Fruit fly (Drosophila melanogaster): Measurements from ENCODE around the gene mRpL22.

Gene mRpL22

DNA sequence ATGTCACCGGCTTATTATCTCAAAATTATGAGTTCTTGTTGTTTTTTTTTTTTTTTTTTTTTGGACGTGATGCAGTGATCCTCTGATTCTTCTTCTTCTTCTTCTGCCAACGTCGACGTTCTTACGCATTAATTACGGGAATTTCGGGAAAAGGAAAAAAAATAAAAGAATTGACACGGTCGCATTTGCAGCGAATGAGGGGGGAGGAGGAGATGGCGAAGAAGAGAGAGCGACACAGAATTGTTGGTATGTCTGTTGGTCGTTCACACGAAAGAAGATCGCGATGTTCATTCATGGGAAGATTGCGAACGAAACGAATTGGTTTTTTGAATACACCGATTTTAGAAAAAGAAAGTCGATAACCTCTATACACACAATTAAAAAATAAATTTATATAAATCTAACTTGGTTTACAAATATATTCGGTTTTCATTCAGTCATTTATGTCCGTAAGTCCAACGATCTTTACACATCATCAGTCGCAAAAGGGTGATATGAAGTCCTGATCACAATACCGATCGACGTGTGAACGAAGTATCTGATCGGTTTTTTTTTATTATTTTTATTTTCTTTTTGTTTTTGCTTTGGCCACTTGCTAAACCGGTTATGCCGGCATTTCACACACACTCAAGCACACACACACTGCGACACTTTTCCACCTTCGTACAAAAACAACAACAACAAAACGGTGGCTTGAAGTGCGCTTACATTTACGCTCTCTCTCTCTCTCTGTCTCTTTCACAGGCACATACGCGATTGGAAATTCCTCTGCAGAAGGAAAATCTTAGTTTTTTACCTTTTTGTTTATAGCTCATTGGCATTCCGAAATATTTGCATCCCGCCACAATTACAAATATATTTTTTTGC lies 32.8 kb upstream of the mRpL22 start (continued):
- TF ChIP-seq GATAe (GFP tag; conservative IDR thresholded peaks at IDR 0.05) (no peak), CG9932 (GFP tag; IDR thresholded peaks at IDR 0.05) (peak; percentile 37), CG30403 (GFP tag; optimal IDR thresholded peaks at IDR 0.05) (peak; percentile 66), CG16815 (GFP tag; optimal IDR thresholded peaks at IDR 0.05) (peak; percentile 14), NC2α (GFP tag; optimal IDR thresholded peaks at IDR 0.05) (no peak), Ets65A (GFP tag) (peak; percentile 90), Hr51 (GFP tag; optimal IDR thresholded peaks at IDR 0.05) (peak in 1 of 2 experiments; percentile 81), esg (GFP tag; conservative IDR thresholded peaks at IDR 0.05) (peak; percentile 36; the same call in 1 of the 2 replicates), Med (GFP tag) (peak; percentile 85), dpn (GFP tag; optimal IDR thresholded peaks at IDR 0.05) (peak; percentile 16 to 48), CG32767 (GFP tag; IDR thresholded peaks at IDR 0.05) (peak; percentile 39; the same call in 1 of the 2 replicates), org-1 (GFP tag; optimal IDR thresholded peaks at IDR 0.05) (peak; percentile 59), Oaz (GFP tag; IDR thresholded peaks at IDR 0.05) (peak; percentile 59), ac (GFP tag; optimal IDR thresholded peaks at IDR 0.05) (peak; percentile 49), Dek (tag; optimal IDR thresholded peaks at IDR 0.05) (peak; percentile 67), NK7.1 (GFP tag; optimal IDR thresholded peaks at IDR 0.05) (peak; percentile 33), CG12942 (GFP tag; optimal IDR thresholded peaks at IDR 0.05) (peak; percentile 21), Camta (GFP tag; optimal IDR thresholded peaks at IDR 0.05) (peak; percentile 22), HLH54F (GFP tag; optimal IDR thresholded peaks at IDR 0.05) (peak; percentile 17), CG9817 (tag; optimal IDR thresholded peaks at IDR 0.05) (peak; percentile 56), PHDP (tag; optimal IDR thresholded peaks at IDR 0.05) (peak; percentile 84), dmrt99B (tag; optimal IDR thresholded peaks at IDR 0.05) (peak; percentile 84), dysf (GFP tag; IDR thresholded peaks at IDR 0.05) (peak; percentile 74; the same call in 2 of the 3 replicates), sens (GFP tag) (peak; percentile 88), slou (GFP tag; optimal IDR thresholded peaks at IDR 0.05) (peak; percentile 18), CG3407 (GFP tag; optimal IDR thresholded peaks at IDR 0.05) (peak; percentile 58), peb (GFP tag; IDR thresholded peaks at IDR 0.05) (0 out of 2 replicates have a peak, but pooled peaks have one; percentile 19), ewg (GFP tag; optimal IDR thresholded peaks at IDR 0.05) (peak; percentile 47), CG4328 (GFP tag; optimal IDR thresholded peaks at IDR 0.05) (peak; percentile 69), ham (GFP tag; IDR thresholded peaks at IDR 0.05) (no peak), CG17328 (GFP tag; IDR thresholded peaks at IDR 0.05) (peak; percentile 53), ind (GFP tag; optimal IDR thresholded peaks at IDR 0.05) (peak; percentile 36), pan (optimal IDR thresholded peaks at IDR 0.05) (no peak), pan (GFP tag; optimal IDR thresholded peaks at IDR 0.05 in 1 of 2, IDR thresholded peaks at IDR 0.05 in 1 of 2) (peak in 1 of 2 experiments; percentile 42), CoRest (tag; optimal IDR thresholded peaks at IDR 0.05) (peak; percentile 85), CG10267 (tag; optimal IDR thresholded peaks at IDR 0.05) (peak; percentile 78), salm (tag; optimal IDR thresholded peaks at IDR 0.05) (peak; percentile 44), CG12155 (GFP tag; optimal IDR thresholded peaks at IDR 0.05) (peak; percentile 22), Rx (GFP tag; IDR thresholded peaks at IDR 0.05) (no peak)

DNA sequence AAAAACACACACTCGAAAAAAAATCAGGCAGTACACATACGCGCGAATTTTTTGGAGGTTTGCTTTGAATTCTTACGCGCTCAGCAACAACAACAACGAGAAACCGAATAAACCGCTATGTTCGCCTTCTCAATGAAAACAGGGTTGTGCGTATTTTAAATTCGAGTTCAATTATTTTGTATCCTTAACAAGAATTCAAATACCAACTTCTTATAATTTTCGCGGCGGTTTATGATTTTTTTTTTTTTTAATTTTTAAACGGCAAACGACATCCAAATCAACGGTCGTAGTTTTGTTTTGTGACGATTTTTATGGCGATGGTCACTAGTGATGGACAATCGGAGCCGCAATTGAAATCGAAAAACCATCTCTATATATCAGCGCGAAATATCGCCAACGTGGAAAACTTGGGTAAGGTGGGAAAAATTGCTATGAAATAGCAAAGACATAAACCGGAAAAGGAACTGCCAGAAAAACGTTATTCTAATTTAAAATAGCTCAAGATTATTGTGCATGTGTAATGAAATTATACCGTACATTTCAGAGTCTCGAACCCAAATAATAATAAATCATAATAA lies 32.1 kb upstream of the mRpL22 start, which contains the start of gene goe:
TSS of gene goe (minus strand) at position 332 of the 578 bp plus-strand sequence.
- TF ChIP-seq corto (GFP tag; optimal IDR thresholded peaks at IDR 0.05) (peak; percentile 41), tap (tag; optimal IDR thresholded peaks at IDR 0.05) (peak; percentile 34), dm (GFP tag; optimal IDR thresholded peaks at IDR 0.05) (peak; percentile 87), CG9437 (GFP tag; optimal IDR thresholded peaks at IDR 0.05) (peak; percentile 56), CG7271 (tag; optimal IDR thresholded peaks at IDR 0.05) (peak; percentile 76), disco-r (GFP tag; optimal IDR thresholded peaks at IDR 0.05) (peak; percentile 83), Dbx (GFP tag; IDR thresholded peaks at IDR 0.05) (peak; percentile 90), fd102C (GFP tag; optimal IDR thresholded peaks at IDR 0.05) (peak; percentile 33), CG8924 (tag; optimal IDR thresholded peaks at IDR 0.05) (peak; percentile 30), mirr (GFP tag; optimal IDR thresholded peaks at IDR 0.05) (peak; percentile 70), kni (GFP tag; optimal IDR thresholded peaks at IDR 0.05) (peak; percentile 5), Med (GFP tag) (peak; percentile 98), CG14667 (GFP tag; IDR thresholded peaks at IDR 0.05) (peak; percentile 66)

All from whole organism, embryonic.